Fruit fly (Drosophila melanogaster): ENCODE data around the gene CG5676.

Gene CG5676

DNA sequence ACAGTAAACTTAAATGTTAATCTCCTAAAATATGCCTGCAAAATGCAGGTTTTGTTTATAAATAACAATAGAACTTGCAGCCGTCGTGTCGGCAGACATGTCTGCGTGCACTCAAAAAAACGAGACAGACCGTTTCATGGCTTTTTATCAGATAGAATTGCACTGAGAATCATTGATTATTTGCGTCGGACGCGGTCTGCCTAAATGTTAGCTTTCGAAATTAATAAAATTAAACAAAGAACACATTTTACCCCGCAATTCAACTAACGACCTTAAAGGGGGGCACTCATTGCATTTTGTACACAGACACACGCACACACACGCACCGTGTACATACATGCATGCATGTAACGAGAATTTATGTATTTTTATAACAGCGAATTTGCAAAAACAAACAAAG, 21.2 kb upstream of the CG5676 start:
- no peak for TF ChIP-seq psq (optimal IDR thresholded peaks at IDR 0.05)
- no peak for TF ChIP-seq Sin3A (optimal IDR thresholded peaks at IDR 0.05)
- no peak for TF ChIP-seq Myc (optimal IDR thresholded peaks at IDR 0.05)
- TF ChIP-seq insv (optimal IDR thresholded peaks at IDR 0.05) = no peak
- no peak for TF ChIP-seq ttk (optimal IDR thresholded peaks at IDR 0.05)
- no peak for TF ChIP-seq h (optimal IDR thresholded peaks at IDR 0.05)

- TF ChIP-seq h (optimal IDR thresholded peaks at IDR 0.05) (no peak), ttk (optimal IDR thresholded peaks at IDR 0.05) (no peak), insv (optimal IDR thresholded peaks at IDR 0.05) (no peak), Sin3A (optimal IDR thresholded peaks at IDR 0.05) (no peak), Myc (optimal IDR thresholded peaks at IDR 0.05) (no peak), psq (optimal IDR thresholded peaks at IDR 0.05) (no peak)
These were observed 20.7 kb upstream of the CG5676 start for dm6 chr2L:10276436-10276835.

DNA sequence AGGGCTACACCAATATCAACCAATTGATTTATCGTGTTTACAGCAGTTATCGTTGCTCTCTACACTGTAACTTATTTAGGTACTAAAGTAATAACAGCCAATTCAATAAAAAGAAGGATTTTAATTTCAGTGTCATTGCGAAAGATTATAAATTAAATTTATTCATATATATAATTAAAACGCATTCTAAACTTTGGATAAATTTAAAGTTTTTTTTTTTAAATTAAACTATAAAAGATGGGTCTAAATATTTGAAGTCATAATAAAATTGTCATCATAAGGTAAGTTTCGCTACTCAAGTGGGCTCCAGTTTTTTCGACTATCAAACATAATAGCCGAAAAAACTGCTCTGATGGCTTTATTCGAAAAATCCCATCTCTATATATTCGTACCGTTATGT, 16.5 kb upstream of the CG5676 start, which contains the start of gene trk:
trk (minus strand) TSS at position 101 of the 400 bp plus-strand sequence.
- no peak for TF ChIP-seq Sin3A (optimal IDR thresholded peaks at IDR 0.05)
- no peak for TF ChIP-seq psq (optimal IDR thresholded peaks at IDR 0.05)
- TF ChIP-seq ttk (optimal IDR thresholded peaks at IDR 0.05) = no peak
- no peak for TF ChIP-seq insv (optimal IDR thresholded peaks at IDR 0.05)
- no peak for TF ChIP-seq Myc (optimal IDR thresholded peaks at IDR 0.05)
- no peak for TF ChIP-seq h (optimal IDR thresholded peaks at IDR 0.05)

DNA sequence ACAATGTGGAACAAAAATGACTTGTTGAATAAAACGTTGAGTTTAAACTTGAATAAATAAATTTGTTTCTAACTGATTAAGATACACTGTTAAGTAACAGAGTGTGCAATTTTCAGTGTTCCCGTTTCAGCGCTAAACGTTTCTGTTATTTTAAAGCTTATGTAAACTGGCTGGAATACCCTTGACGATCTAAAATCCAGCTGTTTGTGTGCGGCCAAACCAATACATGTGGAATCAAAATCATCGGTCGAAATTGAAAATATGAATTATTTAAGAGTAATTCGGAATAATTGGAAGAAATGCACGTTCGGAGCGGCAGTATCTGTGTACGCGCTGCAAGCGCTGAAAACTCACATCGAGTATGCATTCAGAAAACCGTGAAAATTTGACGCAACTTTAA, 14.2 kb upstream of the CG5676 start, which contains the start of gene Mulk:
Mulk (plus strand) TSS at position 198 of the 400 bp plus-strand sequence.
- no peak for TF ChIP-seq psq (optimal IDR thresholded peaks at IDR 0.05)
- no peak for TF ChIP-seq Myc (optimal IDR thresholded peaks at IDR 0.05)
- no peak for TF ChIP-seq ttk (optimal IDR thresholded peaks at IDR 0.05)
- no peak for TF ChIP-seq h (optimal IDR thresholded peaks at IDR 0.05)
- no peak for TF ChIP-seq insv (optimal IDR thresholded peaks at IDR 0.05)
- TF ChIP-seq Sin3A (optimal IDR thresholded peaks at IDR 0.05) = no peak

- TF ChIP-seq ttk (optimal IDR thresholded peaks at IDR 0.05) = no peak
- no peak for TF ChIP-seq Myc (optimal IDR thresholded peaks at IDR 0.05)
- no peak for TF ChIP-seq Sin3A (optimal IDR thresholded peaks at IDR 0.05)
- TF ChIP-seq psq (optimal IDR thresholded peaks at IDR 0.05) = no peak
- no peak for TF ChIP-seq h (optimal IDR thresholded peaks at IDR 0.05)
- TF ChIP-seq insv (optimal IDR thresholded peaks at IDR 0.05) = no peak
These were observed 13.0 kb upstream of the CG5676 start, which contains the start of gene CG4957 for dm6 chr2L:10268688-10269087. Gene CG4957, plus strand, starts transcription at chr2L:10268872.

DNA sequence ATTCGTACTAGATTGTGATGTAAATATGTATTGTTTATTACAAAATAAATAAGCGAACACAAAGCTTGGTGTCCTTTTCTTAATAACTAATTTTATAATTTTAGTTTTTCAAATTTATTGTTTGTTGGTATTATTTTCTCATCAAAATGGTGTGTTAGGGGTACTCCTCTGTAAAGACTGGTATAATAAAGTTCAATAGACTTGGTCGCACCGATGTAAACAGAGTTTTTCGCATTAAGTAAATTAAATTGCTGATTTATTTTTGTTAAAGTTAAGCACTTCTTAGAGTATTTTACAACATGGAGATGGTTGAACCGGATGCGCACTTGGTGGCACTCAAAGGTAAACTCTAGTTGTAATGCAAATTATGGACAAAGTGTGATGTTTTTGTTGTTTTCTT, 10.8 kb upstream of the CG5676 start, which contains the start of gene CG4953:
CG4953 (plus strand) TSS at position 193 of the 400 bp plus-strand sequence.
- TF ChIP-seq insv (optimal IDR thresholded peaks at IDR 0.05) (no peak), h (optimal IDR thresholded peaks at IDR 0.05) (no peak), Sin3A (optimal IDR thresholded peaks at IDR 0.05) (no peak), psq (optimal IDR thresholded peaks at IDR 0.05) (no peak), ttk (optimal IDR thresholded peaks at IDR 0.05) (no peak), Myc (optimal IDR thresholded peaks at IDR 0.05) (no peak)

DNA sequence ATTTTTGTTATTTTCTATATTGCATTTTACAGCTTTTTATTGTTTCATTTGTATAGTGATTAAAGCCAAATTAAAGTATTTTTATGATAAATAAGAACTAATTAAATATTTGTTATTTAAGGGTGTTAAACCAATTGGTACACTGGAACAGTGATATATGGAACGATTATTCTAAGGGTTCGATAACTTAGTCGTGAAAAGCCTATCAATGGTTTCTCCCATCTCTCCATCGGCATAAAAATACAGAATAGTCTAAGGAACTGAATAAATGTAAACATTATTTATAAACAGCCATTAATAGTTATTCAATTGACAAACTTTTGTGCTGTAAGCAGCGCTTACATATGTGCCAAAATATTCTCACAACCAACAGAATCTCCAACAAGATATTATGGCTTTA, 9.4 kb upstream of the CG5676 start, which contains the start of gene Mob3:
Mob3 (plus strand) TSS at position 208 of the 400 bp plus-strand sequence.
- TF ChIP-seq Sin3A (optimal IDR thresholded peaks at IDR 0.05) (no peak), h (optimal IDR thresholded peaks at IDR 0.05) (no peak), psq (optimal IDR thresholded peaks at IDR 0.05) (no peak), insv (optimal IDR thresholded peaks at IDR 0.05) (no peak), ttk (optimal IDR thresholded peaks at IDR 0.05) (no peak), Myc (optimal IDR thresholded peaks at IDR 0.05) (no peak)

dm6 chr2L:10263830-10264634, 8.3 kb upstream of the CG5676 start, which contains the start of gene REPTOR-BP:
Gene REPTOR-BP, plus strand, starts transcription at chr2L:10264125.
- TF ChIP-seq insv (optimal IDR thresholded peaks at IDR 0.05) (no peak), ttk (optimal IDR thresholded peaks at IDR 0.05) (no peak), h (optimal IDR thresholded peaks at IDR 0.05) (no peak), Sin3A (optimal IDR thresholded peaks at IDR 0.05) (no peak), psq (optimal IDR thresholded peaks at IDR 0.05) (no peak), Myc (optimal IDR thresholded peaks at IDR 0.05) (no peak)

- TF ChIP-seq Myc (optimal IDR thresholded peaks at IDR 0.05) = no peak
- TF ChIP-seq Sin3A (optimal IDR thresholded peaks at IDR 0.05) = no peak
- TF ChIP-seq ttk (optimal IDR thresholded peaks at IDR 0.05) = no peak
- TF ChIP-seq psq (optimal IDR thresholded peaks at IDR 0.05) = no peak
- no peak for TF ChIP-seq h (optimal IDR thresholded peaks at IDR 0.05)
- TF ChIP-seq insv (optimal IDR thresholded peaks at IDR 0.05) = no peak
These were observed 7.7 kb upstream of the CG5676 start, which contains the start of gene Rsf1 for dm6 chr2L:10263343-10263744. Gene Rsf1, minus strand, starts transcription at chr2L:10263554.

DNA sequence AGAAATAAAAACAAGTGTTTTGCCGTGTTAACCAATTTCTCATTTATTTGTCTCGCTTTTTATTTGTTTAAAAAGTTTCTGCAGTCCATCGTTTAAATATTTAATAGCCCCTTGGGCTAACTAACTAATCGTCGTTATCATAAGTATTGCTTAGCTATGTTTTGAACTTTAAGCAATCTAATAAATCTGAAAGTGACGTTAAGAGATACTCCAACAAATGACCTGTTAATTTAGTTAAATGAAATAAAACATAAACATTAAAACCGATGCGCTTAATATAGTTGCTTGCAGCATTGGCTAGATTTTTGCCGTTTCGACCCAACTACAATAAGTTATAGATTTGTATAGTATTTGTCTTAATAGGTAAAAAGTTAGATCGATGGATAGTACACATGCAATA, 6.1 kb upstream of the CG5676 start:
- TF ChIP-seq ttk (optimal IDR thresholded peaks at IDR 0.05) (no peak), insv (optimal IDR thresholded peaks at IDR 0.05) (no peak), Myc (optimal IDR thresholded peaks at IDR 0.05) (no peak), h (optimal IDR thresholded peaks at IDR 0.05) (no peak), psq (optimal IDR thresholded peaks at IDR 0.05) (no peak), Sin3A (optimal IDR thresholded peaks at IDR 0.05) (no peak)

DNA sequence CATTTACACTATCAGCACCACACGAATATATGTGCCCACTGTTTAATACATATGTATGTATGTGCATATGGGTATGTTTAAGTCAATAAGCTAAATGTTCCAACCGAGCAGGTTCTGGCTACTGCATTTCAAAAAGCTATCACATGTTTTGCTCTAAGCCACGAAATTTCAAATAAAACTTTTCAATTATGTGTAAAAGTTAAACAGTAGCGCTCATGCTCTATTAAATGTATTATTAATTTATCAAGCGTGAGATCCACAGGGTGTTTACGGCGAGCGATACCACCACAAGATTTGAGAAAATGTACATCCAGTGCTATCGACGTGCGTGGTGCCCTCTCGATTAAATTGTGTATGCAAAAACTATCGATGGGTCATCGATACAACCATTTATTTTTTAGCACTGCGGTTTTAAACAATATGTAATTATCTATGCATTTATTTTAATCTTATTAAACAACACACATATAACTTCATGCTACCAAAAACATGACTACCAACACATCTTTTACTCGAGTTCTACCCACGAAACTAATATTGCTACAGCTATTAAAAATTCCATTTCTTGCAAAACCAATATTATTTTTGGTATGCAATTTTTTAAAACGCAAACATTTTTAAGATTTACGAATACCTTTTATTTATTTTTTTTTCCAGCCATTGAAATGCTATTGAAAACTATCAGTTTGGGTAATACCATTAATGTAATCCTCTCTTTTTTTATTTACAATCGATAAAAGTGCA, 5.2 kb upstream of the CG5676 start, which contains the start of gene Pten:
Pten (minus strand) TSS at position 300 of the 744 bp plus-strand sequence.
- TF ChIP-seq ttk (optimal IDR thresholded peaks at IDR 0.05) (no peak), h (optimal IDR thresholded peaks at IDR 0.05) (no peak), Myc (optimal IDR thresholded peaks at IDR 0.05) (no peak), insv (optimal IDR thresholded peaks at IDR 0.05) (no peak), Sin3A (optimal IDR thresholded peaks at IDR 0.05) (no peak), psq (optimal IDR thresholded peaks at IDR 0.05) (no peak)
